Fruit fly (Drosophila melanogaster) whole organism, embryonic: ENCODE data around the gene CG42324.

Experiments used
- Atf6 ChIP-seq: fragments of 200-800 bp; sonication (Bioruptor generic); IDR thresholded peaks from 2 replicates; pipeline ENCODE4 v1.3.6; 2022; ENCODE audit warnings: missing biosample characterization, missing genetic modification characterization
- CG10209 ChIP-seq: fragments of 200-800 bp; sonication (Bioruptor generic); optimal IDR thresholded peaks from 3 replicates; lab custom pipeline; 2017; ENCODE audit warnings: missing biosample characterization, mild to moderate bottlenecking, missing genetic modification characterization, missing genetic modification reagents
- CG10543 ChIP-seq: fragments of 200-800 bp; sonication (Bioruptor generic); optimal IDR thresholded peaks from 3 replicates; lab custom pipeline; 2017; ENCODE audit warnings: missing biosample characterization, mild to moderate bottlenecking, missing genetic modification characterization, moderate library complexity
- CG12155 ChIP-seq: fragments of 200-800 bp; sonication (Bioruptor generic); optimal IDR thresholded peaks from 3 replicates; lab custom pipeline; 2016; ENCODE audit warnings: missing biosample characterization, missing genetic modification characterization
- CG13287 ChIP-seq: fragments of 200-800 bp; sonication (Bioruptor generic); IDR thresholded peaks from 2 replicates; pipeline ENCODE4 v1.3.6; 2022; ENCODE audit warnings: missing biosample characterization, missing genetic modification characterization; ENCODE audit not compliant: partially characterized antibody
- CG13296 ChIP-seq: fragments of 200-800 bp; sonication (Bioruptor generic); optimal IDR thresholded peaks from 3 replicates; lab custom pipeline; 2018; ENCODE audit warnings: missing biosample characterization, mild to moderate bottlenecking, missing genetic modification characterization
- CG13894 ChIP-seq: fragments of 200-800 bp; sonication (Bioruptor generic); optimal IDR thresholded peaks from 3 replicates; lab custom pipeline; 2018; ENCODE audit warnings: missing biosample characterization, mild to moderate bottlenecking, missing genetic modification characterization, moderate library complexity
- CG14050 ChIP-seq: fragments of 200-800 bp; sonication (Bioruptor generic); IDR thresholded peaks from 3 replicates; pipeline ENCODE4 v1.3.6; 2022; ENCODE audit warnings: missing biosample characterization, missing genetic modification characterization
- CG1603 ChIP-seq: fragments of 200-800 bp; sonication (Bioruptor generic); optimal IDR thresholded peaks from 2 replicates; lab custom pipeline; 2019; ENCODE audit warnings: missing biosample characterization, mild to moderate bottlenecking, missing genetic modification characterization, moderate library complexity
- CG18476 ChIP-seq: fragments of 200-800 bp; sonication (Bioruptor generic); optimal IDR thresholded peaks from 2 replicates; lab custom pipeline; 2016; ENCODE audit warnings: missing biosample characterization, mild to moderate bottlenecking, missing genetic modification characterization
- CG30403 ChIP-seq: fragments of 200-800 bp; sonication (Bioruptor generic); optimal IDR thresholded peaks from 3 replicates; lab custom pipeline; 2016; ENCODE audit warnings: missing biosample characterization, missing genetic modification characterization
- CG32532 ChIP-seq: fragments of 200-800 bp; sonication (Bioruptor generic); IDR thresholded peaks from 2 replicates; pipeline ENCODE4 v1.3.6; 2022; ENCODE audit warnings: missing biosample characterization, missing genetic modification characterization
- CG32772 ChIP-seq: fragments of 200-800 bp; sonication (Bioruptor generic); IDR thresholded peaks from 2 replicates; pipeline ENCODE4 v1.3.6; 2022; ENCODE audit warnings: missing biosample characterization, missing genetic modification characterization
- CG3281 ChIP-seq: fragments of 200-800 bp; sonication (Bioruptor generic); optimal IDR thresholded peaks from 3 replicates; lab custom pipeline; 2017; ENCODE audit warnings: missing biosample characterization, mild to moderate bottlenecking, missing genetic modification characterization
- CG3726 ChIP-seq: fragments of 200-800 bp; sonication (Bioruptor generic); IDR thresholded peaks from 3 replicates; pipeline ENCODE4, ENCODE4 v1.3.6; 2022; ENCODE audit warnings: missing biosample characterization, missing genetic modification characterization
- CG4282 ChIP-seq: fragments of 200-800 bp; sonication (Bioruptor generic); optimal IDR thresholded peaks from 2 replicates; lab custom pipeline; 2016; ENCODE audit warnings: missing biosample characterization, missing genetic modification characterization
- CG43689 ChIP-seq: fragments of 200-800 bp; sonication (Bioruptor generic); IDR thresholded peaks from 2 replicates; pipeline ENCODE4 v1.3.6; 2022; ENCODE audit warnings: missing biosample characterization, missing genetic modification characterization
- CG6689 ChIP-seq: fragments of 200-800 bp; sonication (Bioruptor generic); IDR thresholded peaks from 2 replicates; pipeline ENCODE4 v1.3.6; 2022; ENCODE audit warnings: missing biosample characterization, missing genetic modification characterization
- CG8478 ChIP-seq: fragments of >200 bp; optimal IDR thresholded peaks from 2 replicates; lab custom pipeline; 2018
- Deaf1 ChIP-seq: fragments of 200-800 bp; optimal IDR thresholded peaks from 3 replicates; lab custom pipeline; 2019; ENCODE audit warnings: missing biosample characterization, mild to moderate bottlenecking, missing genetic modification characterization, moderate library complexity
- Dip2 ChIP-seq: fragments of 200-800 bp; sonication (Bioruptor generic); IDR thresholded peaks from 2 replicates; pipeline ENCODE4 v1.3.6; 2022; ENCODE audit warnings: missing biosample characterization, missing genetic modification characterization
- Dp ChIP-seq: fragments of 200-800 bp; sonication (Bioruptor generic); optimal IDR thresholded peaks from 2 replicates; lab custom pipeline; 2018; ENCODE audit warnings: missing biosample characterization, mild to moderate bottlenecking, missing genetic modification characterization, moderate library complexity
- E2f2 ChIP-seq: fragments of 200-800 bp; sonication (Bioruptor generic); IDR thresholded peaks from 2 replicates; pipeline ENCODE4 v1.3.6; 2022; ENCODE audit warnings: missing biosample characterization, missing genetic modification characterization
- Hmx ChIP-seq: fragments of 200-800 bp; sonication (Bioruptor generic); optimal IDR thresholded peaks from 2 replicates; lab custom pipeline; 2016; ENCODE audit warnings: missing biosample characterization, missing genetic modification characterization
- Jarid2 ChIP-seq: fragments of 200-800 bp; sonication (Bioruptor generic); optimal IDR thresholded peaks from 3 replicates; lab custom pipeline; 2017; ENCODE audit warnings: mild to moderate bottlenecking, missing biosample characterization, missing genetic modification reagents, missing genetic modification characterization
- Kr ChIP-seq: fragments of 200-800 bp; sonication (Bioruptor generic); optimal IDR thresholded peaks from 2 replicates; lab custom pipeline; 2017; ENCODE audit warnings: missing biosample characterization, mild to moderate bottlenecking, missing genetic modification characterization
- MTF-1 ChIP-seq: fragments of 200-800 bp; sonication (Bioruptor generic); optimal IDR thresholded peaks from 2 replicates; lab custom pipeline; 2018; ENCODE audit warnings: missing biosample characterization, mild to moderate bottlenecking, missing genetic modification characterization, borderline replicate concordance
- Ravus ChIP-seq: fragments of 200-800 bp; sonication (Bioruptor generic); IDR thresholded peaks from 2 replicates; pipeline ENCODE4 v1.3.6; 2022; ENCODE audit warnings: missing biosample characterization, missing genetic modification characterization
- Sox100B ChIP-seq: fragments of 200-800 bp; sonication (Bioruptor generic); optimal IDR thresholded peaks from 3 replicates; lab custom pipeline; 2018; ENCODE audit warnings: missing biosample characterization, mild to moderate bottlenecking, missing genetic modification characterization
- Vsx1 ChIP-seq: fragments of 200-800 bp; sonication (Bioruptor generic); optimal IDR thresholded peaks from 2 replicates; lab custom pipeline; 2017; ENCODE audit warnings: missing biosample characterization, mild to moderate bottlenecking, missing genetic modification characterization, missing genetic modification reagents
- br ChIP-seq: fragments of >200 bp; optimal IDR thresholded peaks from 2 replicates; lab custom pipeline; 2017
- cwo ChIP-seq: fragments of 200-800 bp; sonication (Bioruptor generic); optimal IDR thresholded peaks from 3 replicates; lab custom pipeline; 2017; ENCODE audit warnings: missing biosample characterization, missing genetic modification characterization, mild to moderate bottlenecking, moderate library complexity, missing genetic modification reagents
- dmrt11E ChIP-seq: fragments of 200-800 bp; sonication (Bioruptor generic); optimal IDR thresholded peaks from 3 replicates; lab custom pipeline; 2018; ENCODE audit warnings: missing biosample characterization, mild to moderate bottlenecking, missing genetic modification characterization, moderate library complexity
- en ChIP-seq: fragments of 200-800 bp; sonication (Bioruptor generic); optimal IDR thresholded peaks from 2 replicates; lab custom pipeline; 2016; ENCODE audit warnings: missing biosample characterization, missing genetic modification characterization
- ewg ChIP-seq: fragments of 200-800 bp; sonication (Bioruptor generic); optimal IDR thresholded peaks from 3 replicates; lab custom pipeline; 2017; ENCODE audit warnings: mild to moderate bottlenecking, missing biosample characterization, missing genetic modification reagents, missing genetic modification characterization
- fd3F ChIP-seq: fragments of 200-800 bp; sonication (Bioruptor generic); optimal IDR thresholded peaks from 2 replicates; lab custom pipeline; 2018; ENCODE audit warnings: missing biosample characterization, mild to moderate bottlenecking, missing genetic modification characterization, moderate library complexity
- gem ChIP-seq: fragments of 200-800 bp; sonication (Bioruptor generic); optimal IDR thresholded peaks from 2 replicates; lab custom pipeline; 2019; ENCODE audit warnings: missing biosample characterization, mild to moderate bottlenecking, missing genetic modification characterization, moderate library complexity
- grau ChIP-seq: fragments of 200-800 bp; optimal IDR thresholded peaks from 3 replicates; lab custom pipeline; 2019; ENCODE audit warnings: missing biosample characterization, mild to moderate bottlenecking, missing genetic modification characterization, moderate library complexity
- gsb-n ChIP-seq: fragments of 200-800 bp; sonication (Bioruptor generic); optimal IDR thresholded peaks from 3 replicates; lab custom pipeline; 2018; ENCODE audit warnings: missing biosample characterization, mild to moderate bottlenecking, missing genetic modification characterization
- inv ChIP-seq: fragments of 200-800 bp; sonication (Bioruptor generic); IDR thresholded peaks from 2 replicates; pipeline ENCODE4 v1.3.6; 2022; ENCODE audit warnings: missing biosample characterization, missing genetic modification characterization; ENCODE audit not compliant: partially characterized antibody
- kni ChIP-seq: fragments of 200-800 bp; sonication (Bioruptor generic); optimal IDR thresholded peaks from 3 replicates; lab custom pipeline; 2017; ENCODE audit warnings: mild to moderate bottlenecking, missing biosample characterization, missing genetic modification reagents, missing genetic modification characterization
- p53 ChIP-seq: fragments of 200-800 bp; sonication (Bioruptor generic); optimal IDR thresholded peaks from 2 replicates; lab custom pipeline; 2016; ENCODE audit warnings: missing biosample characterization, missing genetic modification characterization
- pum ChIP-seq: fragments of 200-800 bp; sonication (Bioruptor generic); optimal IDR thresholded peaks from 2 replicates; lab custom pipeline; 2016; ENCODE audit warnings: missing biosample characterization, missing genetic modification characterization
- ro ChIP-seq: fragments of 200-800 bp; sonication (Bioruptor generic); IDR thresholded peaks from 2 replicates; pipeline ENCODE4 v1.3.6; 2022; ENCODE audit warnings: missing biosample characterization, missing genetic modification characterization
- slp2 ChIP-seq: fragments of 200-800 bp; sonication (Bioruptor generic); optimal IDR thresholded peaks from 2 replicates; lab custom pipeline; 2016; ENCODE audit warnings: missing biosample characterization, missing genetic modification characterization
- stc ChIP-seq: fragments of 200-800 bp; sonication (Bioruptor generic); IDR thresholded peaks from 2 replicates; pipeline ENCODE4 v1.3.6; 2022; ENCODE audit warnings: missing biosample characterization, missing genetic modification characterization
- sug ChIP-seq: fragments of 200-800 bp; optimal IDR thresholded peaks from 2 replicates; lab custom pipeline; 2019; ENCODE audit warnings: missing biosample characterization, mild to moderate bottlenecking, missing genetic modification characterization, moderate library complexity
- unc-4 ChIP-seq: fragments of 200-800 bp; sonication (Bioruptor generic); IDR thresholded peaks from 2 replicates; pipeline ENCODE4 v1.3.6; 2022; ENCODE audit warnings: missing biosample characterization, missing genetic modification characterization; ENCODE audit not compliant: partially characterized antibody
- vvl ChIP-seq: fragments of 200-800 bp; sonication (Bioruptor generic); IDR thresholded peaks from 2 replicates; pipeline ENCODE4 v1.3.6; 2022; ENCODE audit warnings: missing biosample characterization, missing genetic modification characterization
- wor ChIP-seq: fragments of 200-800 bp; sonication (Bioruptor generic); IDR thresholded peaks from 2 replicates; pipeline ENCODE4 v1.3.6; 2022; ENCODE audit warnings: missing biosample characterization, missing genetic modification characterization

The CG42324 gene

dm6 chr3L:3515280-3516020 is 43.2 kb downstream of the CG42324 start, which contains the start of gene Eip63E (continued):
- TF ChIP-seq CG43689: 0 out of 2 replicates have a peak, but pooled peaks have one; percentile 15
- TF ChIP-seq CG13296: peak; percentile 47
- TF ChIP-seq gem (tag; lab: Kevin White, UChicago): peak; percentile 13
- no peak for TF ChIP-seq slp2 (GFP tag; lab: Kevin White, UChicago)
- no peak for TF ChIP-seq ro (GFP tag; lab: Robert Waterston, UW)
- no peak for TF ChIP-seq CG14050 (GFP tag; lab: Robert Waterston, UW)
- peak; percentile 12 for TF ChIP-seq grau (tag; lab: Kevin White, UChicago)
- TF ChIP-seq wor (GFP tag; lab: Robert Waterston, UW): no peak
- peak; percentile 26; the same call in 1 of the 2 replicates for TF ChIP-seq Atf6 (GFP tag; lab: Robert Waterston, UW)
- no peak for TF ChIP-seq CG4282
- TF ChIP-seq MTF-1 (GFP tag; lab: Kevin White, UChicago): peak; percentile 10
- peak; percentile 37 for TF ChIP-seq CG1603 (tag; lab: Kevin White, UChicago)
- peak; percentile 20 for TF ChIP-seq cwo (GFP tag; lab: Kevin White, UChicago)
- no peak for TF ChIP-seq fd3F (GFP tag; lab: Kevin White, UChicago)
- TF ChIP-seq CG6689 (GFP tag; lab: Robert Waterston, UW): no peak
- TF ChIP-seq Vsx1 (GFP tag; lab: Kevin White, UChicago): no peak
- no peak for TF ChIP-seq CG18476 (GFP tag; lab: Kevin White, UChicago)
- 0 out of 2 replicates have a peak, but pooled peaks have one; percentile 46 for TF ChIP-seq vvl
- TF ChIP-seq Dip2 (GFP tag; lab: Robert Waterston, UW): no peak
- peak; percentile 24 for TF ChIP-seq sug (tag; lab: Kevin White, UChicago)
- no peak for TF ChIP-seq ewg (GFP tag; lab: Kevin White, UChicago)
- peak; percentile 26; the same call in 1 of the 2 replicates for TF ChIP-seq inv (GFP tag; lab: Robert Waterston, UW)
- no peak for TF ChIP-seq dmrt11E (tag; lab: Kevin White, UChicago)
- TF ChIP-seq CG13287: peak; percentile 52; the same call in 1 of the 2 replicates
- no peak for TF ChIP-seq CG10209 (GFP tag; lab: Kevin White, UChicago)
- no peak for TF ChIP-seq br
- TF ChIP-seq CG10543 (GFP tag; lab: Kevin White, UChicago): no peak
- peak; percentile 6 for TF ChIP-seq gsb-n (tag; lab: Kevin White, UChicago)
- no peak for TF ChIP-seq CG13894 (tag; lab: Kevin White, UChicago)
- TF ChIP-seq Hmx (GFP tag; lab: Kevin White, UChicago): no peak
- TF ChIP-seq CG12155 (GFP tag; lab: Kevin White, UChicago): no peak
- TF ChIP-seq CG30403 (GFP tag; lab: Kevin White, UChicago): no peak
- no peak for TF ChIP-seq CG8478
- TF ChIP-seq pum (GFP tag; lab: Kevin White, UChicago): no peak
- TF ChIP-seq CG32772 (GFP tag; lab: Robert Waterston, UW): no peak
- no peak for TF ChIP-seq Deaf1 (tag; lab: Kevin White, UChicago)
- no peak for TF ChIP-seq CG3281 (GFP tag; lab: Kevin White, UChicago)
- no peak for TF ChIP-seq p53
- peak; percentile 21 for TF ChIP-seq Dp (GFP tag; lab: Kevin White, UChicago)
- no peak for TF ChIP-seq en (GFP tag; lab: Kevin White, UChicago)
- peak; percentile 32; the same call in 1 of the 2 replicates for TF ChIP-seq E2f2 (GFP tag; lab: Robert Waterston, UW)
- no peak for TF ChIP-seq Ravus (GFP tag; lab: Robert Waterston, UW)
- peak; percentile 90 for TF ChIP-seq Jarid2 (GFP tag; lab: Kevin White, UChicago)
- TF ChIP-seq CG3726: no peak
- no peak for TF ChIP-seq Kr (GFP tag; lab: Kevin White, UChicago)
- TF ChIP-seq kni (GFP tag; lab: Kevin White, UChicago): no peak
- no peak for TF ChIP-seq Sox100B (GFP tag; lab: Kevin White, UChicago)
- TF ChIP-seq stc (GFP tag; lab: Robert Waterston, UW): peak; percentile 6; the same call in 1 of the 2 replicates
- peak; percentile 40 for TF ChIP-seq CG32532 (GFP tag; lab: Robert Waterston, UW)
- no peak; the same call in 1 of the 2 replicates for TF ChIP-seq unc-4 (GFP tag; lab: Robert Waterston, UW)
